Fruit fly (Drosophila melanogaster) S2 (cell line): ENCODE data around the gene bam.
A peak's percentile ranks its signal among the peaks of the same experiment; 100 is the strongest.

Source experiments
- CG8478 ChIP-seq: fragments of >200 bp; optimal IDR thresholded peaks from 2 replicates; lab custom pipeline; 2018
- CTCF ChIP-seq, 2 experiments: fragments of >200 bp; optimal IDR thresholded peaks; 2 replicates each; lab custom pipeline; 2018

DNA sequence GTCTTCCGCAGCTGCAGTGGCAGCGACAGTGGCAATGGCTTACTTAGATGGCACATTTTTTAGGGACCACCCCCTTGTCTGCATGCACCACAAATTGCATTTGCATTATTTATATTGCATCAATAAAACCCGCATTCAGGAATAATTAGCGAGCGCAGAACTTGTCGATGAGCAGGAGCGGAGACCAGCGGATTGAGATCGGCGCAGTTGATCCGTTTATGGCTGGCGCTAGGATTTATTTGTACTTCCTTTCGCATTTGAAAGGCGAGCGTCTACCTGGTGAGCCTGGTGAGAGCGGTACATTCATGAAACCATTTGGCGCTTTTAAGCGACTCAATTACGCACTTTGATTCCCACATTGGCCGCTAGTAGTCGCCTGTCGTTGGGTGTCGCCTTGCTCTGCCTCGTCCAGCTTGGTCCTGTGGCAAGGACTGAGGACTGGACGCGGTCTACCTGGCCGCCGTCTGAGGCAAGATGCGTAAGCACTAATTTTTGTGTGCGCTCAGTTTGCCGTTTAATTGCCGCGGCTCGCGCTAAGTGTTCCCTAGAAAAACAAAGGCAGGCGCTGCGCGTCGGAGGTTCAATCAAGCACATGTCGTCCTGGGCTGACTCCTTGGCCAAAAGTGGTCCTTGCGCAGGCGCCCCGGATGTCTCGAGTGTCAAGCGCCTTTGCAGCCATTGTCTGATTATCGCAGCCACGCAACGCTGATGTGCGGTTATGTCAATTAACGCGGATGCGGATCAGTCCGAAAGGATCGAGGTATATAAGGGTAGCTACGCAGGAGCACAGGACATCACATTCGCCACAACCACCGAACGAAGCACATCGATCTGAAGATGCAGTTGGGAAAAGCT lies 50.0 kb downstream of the bam start, which contains the start of gene CG13653:
- TF ChIP-seq CG8478 = no peak
- TF ChIP-seq CTCF (optimal IDR thresholded peaks at IDR 0.05; lab: Kevin White, UChicago) = peak in 1 of 2 experiments; percentile 13
